Fruit fly (Drosophila melanogaster): ENCODE measurements around the gene PolZ2.

Gene PolZ2

dm6 chr3R:5564775-5565190, 23.9 kb upstream of the PolZ2 start, which contains the start of the genes CG14671 and CG12746 (continued):
- TF ChIP-seq CG15479 (GFP tag; optimal IDR thresholded peaks at IDR 0.05): peak; percentile 57
- peak; percentile 39; the same call in 1 of the 2 replicates for TF ChIP-seq Scr (GFP tag; IDR thresholded peaks at IDR 0.05; ENCODE audit: partially characterized antibody)
- peak; percentile 4 for TF ChIP-seq Sry-δ (GFP tag; optimal IDR thresholded peaks at IDR 0.05)
- no peak for TF ChIP-seq toy (GFP tag; IDR thresholded peaks at IDR 0.05)
- no peak for TF ChIP-seq wor (GFP tag; IDR thresholded peaks at IDR 0.05)
- TF ChIP-seq kah (GFP tag; optimal IDR thresholded peaks at IDR 0.05): peak; percentile 39
- peak; percentile 30 for TF ChIP-seq CG9797 (GFP tag; optimal IDR thresholded peaks at IDR 0.05)
- TF ChIP-seq YL-1 (GFP tag; optimal IDR thresholded peaks at IDR 0.05): peak; percentile 38
- TF ChIP-seq sug (tag; optimal IDR thresholded peaks at IDR 0.05): peak; percentile 37
- TF ChIP-seq nerfin-2 (GFP tag; IDR thresholded peaks at IDR 0.05; ENCODE audit: partially characterized antibody): peak; percentile 36; the same call in 1 of the 2 replicates
- no peak for TF ChIP-seq Gsc (GFP tag; IDR thresholded peaks at IDR 0.05)
- TF ChIP-seq Nf-YC (tag; optimal IDR thresholded peaks at IDR 0.05): peak; percentile 66
- TF ChIP-seq Dp (GFP tag; optimal IDR thresholded peaks at IDR 0.05): peak; percentile 60
- TF ChIP-seq CG13287 (GFP tag; IDR thresholded peaks at IDR 0.05; ENCODE audit: partially characterized antibody): peak; percentile 53
- no peak for TF ChIP-seq CG14667 (GFP tag; IDR thresholded peaks at IDR 0.05)
- TF ChIP-seq CG14441 (GFP tag; IDR thresholded peaks at IDR 0.05): no peak
- peak; percentile 79 for TF ChIP-seq sens (GFP tag)
- no peak for TF ChIP-seq Dfd (GFP tag; optimal IDR thresholded peaks at IDR 0.05)
- TF ChIP-seq CG13424 (tag; optimal IDR thresholded peaks at IDR 0.05): no peak
- peak; percentile 99 for TF ChIP-seq CG3281 (GFP tag; optimal IDR thresholded peaks at IDR 0.05)
- peak; percentile 14 for TF ChIP-seq tx (GFP tag; optimal IDR thresholded peaks at IDR 0.05)
- TF ChIP-seq mirr (GFP tag; optimal IDR thresholded peaks at IDR 0.05): peak; percentile 22
- TF ChIP-seq fd64A (GFP tag; optimal IDR thresholded peaks at IDR 0.05): peak; percentile 4
- TF ChIP-seq CG2712 (tag; optimal IDR thresholded peaks at IDR 0.05): peak; percentile 39
- TF ChIP-seq Dll (GFP tag; IDR thresholded peaks at IDR 0.05; ENCODE audit: partially characterized antibody): peak; percentile 51; the same call in 2 of the 4 replicates
- TF ChIP-seq grn (GFP tag; optimal IDR thresholded peaks at IDR 0.05): peak; percentile 44
- peak; percentile 18 for TF ChIP-seq CG14710 (tag; optimal IDR thresholded peaks at IDR 0.05)
- TF ChIP-seq MBD-R2 (GFP tag; IDR thresholded peaks at IDR 0.05): peak; percentile 88
- 0 out of 3 replicates have a peak, but pooled peaks have one; percentile 9 for TF ChIP-seq knrl (GFP tag; IDR thresholded peaks at IDR 0.05; ENCODE audit: partially characterized antibody)
- peak; percentile 26 for TF ChIP-seq CrebB (tag; optimal IDR thresholded peaks at IDR 0.05)
- TF ChIP-seq CG1603 (tag; optimal IDR thresholded peaks at IDR 0.05): peak; percentile 38
- TF ChIP-seq Sry-β (GFP tag; optimal IDR thresholded peaks at IDR 0.05): peak; percentile 88
- TF ChIP-seq HLH4C (GFP tag; IDR thresholded peaks at IDR 0.05; ENCODE audit: partially characterized antibody): peak; percentile 44; the same call in 2 of the 3 replicates
- TF ChIP-seq HmgZ (tag; optimal IDR thresholded peaks at IDR 0.05): peak; percentile 34
- peak; percentile 78 for TF ChIP-seq CG2116 (GFP tag; optimal IDR thresholded peaks at IDR 0.05)
- TF ChIP-seq BEAF-32 (GFP tag; optimal IDR thresholded peaks at IDR 0.05): peak; percentile 28
- TF ChIP-seq CG12769 (tag; optimal IDR thresholded peaks at IDR 0.05): no peak
- no peak for TF ChIP-seq tna (GFP tag; IDR thresholded peaks at IDR 0.05; ENCODE audit: partially characterized antibody)
- TF ChIP-seq CG17186 (GFP tag; optimal IDR thresholded peaks at IDR 0.05): peak; percentile 26
- TF ChIP-seq Myb (GFP tag; optimal IDR thresholded peaks at IDR 0.05): peak; percentile 84
- TF ChIP-seq exex (tag; optimal IDR thresholded peaks at IDR 0.05): peak; percentile 23
- no peak for TF ChIP-seq CG8924 (tag; optimal IDR thresholded peaks at IDR 0.05)
- TF ChIP-seq ERR (GFP tag; optimal IDR thresholded peaks at IDR 0.05): no peak
- no peak for TF ChIP-seq Dad (GFP tag; optimal IDR thresholded peaks at IDR 0.05)
- TF ChIP-seq CG34376 (GFP tag; optimal IDR thresholded peaks at IDR 0.05): peak; percentile 31
- TF ChIP-seq CG4360 (GFP tag; IDR thresholded peaks at IDR 0.05): peak; percentile 48
- peak; percentile 68 to 96 for TF ChIP-seq crp (GFP tag; optimal IDR thresholded peaks at IDR 0.05)
- TF ChIP-seq crol (GFP tag; IDR thresholded peaks at IDR 0.05): peak; percentile 94
- 0 out of 3 replicates have a peak, but pooled peaks have one; percentile 21 for TF ChIP-seq Aef1 (GFP tag; IDR thresholded peaks at IDR 0.05)

Data from whole organism, embryonic.